Fruit fly (Drosophila melanogaster) whole organism, wandering third instar larva: ENCODE data around the gene Taf3.

Experiments used
- Hr83 ChIP-seq: fragments of 200-300 bp; sonication (Bioruptor generic); optimal IDR thresholded peaks from 2 replicates; lab custom pipeline; 2016; ENCODE audit warnings: missing biosample characterization, mild to moderate bottlenecking, missing genetic modification characterization, moderate library complexity; ENCODE audit not compliant: poor library complexity, severe bottlenecking
- dl ChIP-seq, 2 experiments: fragments of 175-275, 200-275 bp in 1 of 2; fragments of 200-275 bp in 1 of 2; sonication (Bioruptor generic); optimal IDR thresholded peaks; lab custom pipeline; 2018; ENCODE audit warnings: mild to moderate bottlenecking in 2 of 2, missing biosample characterization in 2 of 2, missing genetic modification characterization in 2 of 2, moderate library complexity in 2 of 2; ENCODE audit not compliant: partially characterized antibody in 2 of 2, insufficient read depth in 1 of 2
- h ChIP-seq: fragments of 200-800 bp; sonication (Bioruptor generic); optimal IDR thresholded peaks from 3 replicates; lab custom pipeline; 2016; ENCODE audit warnings: missing biosample characterization, mild to moderate bottlenecking, missing genetic modification characterization
- usp ChIP-seq: fragments of >200 bp; optimal IDR thresholded peaks from 2 replicates; lab custom pipeline; 2017; ENCODE audit warnings: missing biosample characterization, missing genetic modification characterization

DNA sequence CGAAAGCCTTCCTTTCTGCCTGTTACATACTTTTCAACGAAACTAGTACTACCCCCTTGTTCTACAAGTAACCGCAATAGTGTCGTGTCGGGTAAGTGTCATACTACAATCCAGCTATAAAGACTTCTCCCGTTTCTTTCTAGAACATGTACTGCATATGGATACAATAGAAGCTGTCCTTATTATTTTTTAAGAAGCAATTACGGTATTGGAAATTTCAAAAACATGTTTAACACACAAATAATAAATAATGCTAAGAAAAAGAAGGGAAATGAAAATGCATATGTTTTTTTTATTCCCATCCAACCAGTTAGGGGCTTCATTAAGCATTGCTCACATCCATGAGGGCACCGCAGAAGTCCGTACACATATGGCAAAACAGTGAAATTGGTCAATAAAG, 37.1 kb downstream of the Taf3 start:
- TF ChIP-seq Hr83, result no peak
- no peak for TF ChIP-seq h (GFP tag; lab: Kevin White, UChicago)
- TF ChIP-seq dl (GFP tag; optimal IDR thresholded peaks at IDR 0.05; lab: Kevin White, UChicago; ENCODE audit: insufficient read depth in 1 of 2, partially characterized antibody in 2 of 2), result no peak
- TF ChIP-seq usp (GFP tag; lab: Kevin White, UChicago), result no peak
